Fruit fly (Drosophila melanogaster) Kc167 (cell line): ENCODE measurements around the gene Cyp1.

ENCODE experiments used
- Myc ChIP-seq: fragments of >200 bp; optimal IDR thresholded peaks from 2 replicates; lab custom pipeline; 2017; ENCODE audit warnings: missing external identifiers
- ttk ChIP-seq: sonication (Bioruptor generic); optimal IDR thresholded peaks from 2 replicates; lab custom pipeline; 2017; ENCODE audit warnings: missing external identifiers

DNA sequence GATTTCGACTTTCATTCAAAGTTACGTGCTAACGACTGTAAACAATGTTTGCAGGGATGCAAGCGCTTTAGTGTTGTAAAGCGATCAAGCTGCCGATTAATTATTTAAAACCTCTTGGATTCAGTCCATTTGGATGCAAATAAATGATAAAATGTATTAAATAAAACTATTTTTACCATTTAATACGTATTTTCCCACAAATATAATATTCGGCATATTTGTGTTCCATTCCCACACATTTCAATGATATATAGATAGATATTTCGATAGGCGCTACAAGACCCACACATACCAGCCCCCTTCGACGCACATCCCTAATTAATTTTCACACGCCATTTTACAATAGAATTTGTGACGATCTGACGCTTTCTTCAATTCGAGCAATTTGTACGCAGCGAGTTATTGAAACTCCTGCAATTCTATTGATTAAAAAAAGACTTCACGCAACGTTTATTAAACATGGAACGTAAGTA, 31.6 kb downstream of the Cyp1 start, which contains the start of the genes CG32576 and caz:
- TF ChIP-seq ttk (lab: Kevin White, UChicago) (no peak), Myc (no peak)
